Fruit fly (Drosophila melanogaster): ENCODE results near the gene CG16711.
A peak's percentile ranks its signal among the peaks of the same experiment; 100 is the strongest.

The CG16711 gene

DNA sequence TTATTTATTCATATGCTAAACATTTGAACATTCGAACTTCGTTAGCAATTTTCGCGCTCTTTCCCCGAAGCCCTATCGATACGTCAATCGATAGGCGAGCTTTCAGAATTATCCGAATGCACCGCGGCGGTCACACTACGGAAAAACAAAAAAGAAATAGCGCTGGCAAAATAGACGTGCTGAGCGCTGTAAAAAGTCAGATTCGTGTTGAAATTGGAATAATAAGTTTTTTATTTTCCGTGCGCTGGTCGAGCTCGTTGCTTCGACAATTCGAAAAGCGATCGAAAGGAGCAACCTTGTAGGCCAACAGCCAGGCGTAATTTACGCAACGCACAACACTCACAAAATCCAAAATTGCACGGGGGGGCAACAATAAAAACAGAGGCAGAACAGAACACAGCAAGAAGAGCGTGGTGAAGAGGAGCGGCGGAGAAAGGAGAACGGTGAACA is 5.9 kb upstream of the CG16711 start, which contains the start of gene Ubc4 (continued):
- TF ChIP-seq dm (GFP tag; optimal IDR thresholded peaks at IDR 0.05) (peak; percentile 36), bbx (GFP tag; IDR thresholded peaks at IDR 0.05; ENCODE audit: partially characterized antibody) (peak; percentile 89), Sox102F (GFP tag; optimal IDR thresholded peaks at IDR 0.05) (no peak), Sry-δ (GFP tag; optimal IDR thresholded peaks at IDR 0.05) (peak; percentile 86), CG10543 (GFP tag; optimal IDR thresholded peaks at IDR 0.05) (no peak), Sin3A (optimal IDR thresholded peaks at IDR 0.05) (peak; percentile 18), cas (GFP tag; IDR thresholded peaks at IDR 0.05) (no peak), Opbp (GFP tag; IDR thresholded peaks at IDR 0.05; ENCODE audit: partially characterized antibody) (peak; percentile 81), Ets65A (GFP tag) (peak; percentile 49), Bgb (GFP tag; IDR thresholded peaks at IDR 0.05; ENCODE audit: partially characterized antibody) (peak; percentile 93), lbe (GFP tag; optimal IDR thresholded peaks at IDR 0.05) (no peak), pros (GFP tag; optimal IDR thresholded peaks at IDR 0.05) (no peak), Myb (GFP tag; optimal IDR thresholded peaks at IDR 0.05) (peak; percentile 92), Scr (GFP tag; IDR thresholded peaks at IDR 0.05; ENCODE audit: partially characterized antibody) (peak; percentile 81), CG34376 (GFP tag; optimal IDR thresholded peaks at IDR 0.05) (peak; percentile 3), CG4617 (GFP tag; optimal IDR thresholded peaks at IDR 0.05; ENCODE audit: borderline replicate concordance) (peak; percentile 81), CG7928 (GFP tag; optimal IDR thresholded peaks at IDR 0.05) (no peak), H2.0 (GFP tag; IDR thresholded peaks at IDR 0.05) (no peak), Antp (GFP tag; optimal IDR thresholded peaks at IDR 0.05) (peak; percentile 25), fd102C (GFP tag; optimal IDR thresholded peaks at IDR 0.05) (no peak), CG9797 (GFP tag; optimal IDR thresholded peaks at IDR 0.05) (peak; percentile 69), YL-1 (GFP tag; optimal IDR thresholded peaks at IDR 0.05) (peak; percentile 65), Aef1 (GFP tag; IDR thresholded peaks at IDR 0.05) (0 out of 3 replicates have a peak, but pooled peaks have one; percentile 23), Neu2 (GFP tag; optimal IDR thresholded peaks at IDR 0.05; ENCODE audit: borderline replicate concordance) (no peak), nom (GFP tag; optimal IDR thresholded peaks at IDR 0.05) (peak; percentile 52), CG14710 (tag; optimal IDR thresholded peaks at IDR 0.05) (peak; percentile 12), CG2712 (tag; optimal IDR thresholded peaks at IDR 0.05) (peak; percentile 15), Nf-YA (GFP tag; IDR thresholded peaks at IDR 0.05) (no peak), CG2889 (GFP tag; IDR thresholded peaks at IDR 0.05) (no peak), CG6791 (GFP tag; IDR thresholded peaks at IDR 0.05; ENCODE audit: partially characterized antibody) (peak; percentile 84), Dll (GFP tag; IDR thresholded peaks at IDR 0.05; ENCODE audit: partially characterized antibody) (peak; percentile 87), so (GFP tag; IDR thresholded peaks at IDR 0.05) (no peak), Adf1 (GFP tag; IDR thresholded peaks at IDR 0.05) (peak; percentile 25; the same call in 1 of the 2 replicates), CHES-1-like (GFP tag; optimal IDR thresholded peaks at IDR 0.05) (peak; percentile 11), mam (GFP tag; optimal IDR thresholded peaks at IDR 0.05) (peak; percentile 26), Dref (GFP tag; IDR thresholded peaks at IDR 0.05) (peak; percentile 93), gro (GFP tag; optimal IDR thresholded peaks at IDR 0.05) (peak; percentile 42), Hr39 (optimal IDR thresholded peaks at IDR 0.05) (no peak), hbn (GFP tag; IDR thresholded peaks at IDR 0.05; ENCODE audit: partially characterized antibody) (peak; percentile 81), Xbp1 (GFP tag; optimal IDR thresholded peaks at IDR 0.05) (peak; percentile 5), CG15514 (GFP tag; optimal IDR thresholded peaks at IDR 0.05) (peak; percentile 53), Pdp1 (GFP tag; optimal IDR thresholded peaks at IDR 0.05) (peak in 1 of 2 experiments; percentile 72), ftz-f1 (GFP tag; optimal IDR thresholded peaks at IDR 0.05) (no peak), CG9817 (tag; optimal IDR thresholded peaks at IDR 0.05) (no peak), insv (GFP tag; optimal IDR thresholded peaks at IDR 0.05) (no peak), CG7987 (GFP tag; optimal IDR thresholded peaks at IDR 0.05) (peak; percentile 3), Dp (GFP tag; optimal IDR thresholded peaks at IDR 0.05) (peak; percentile 97), hb (GFP tag; IDR thresholded peaks at IDR 0.05; ENCODE audit: partially characterized antibody) (peak; percentile 76), chm (GFP tag; IDR thresholded peaks at IDR 0.05) (no peak), CTCF (GFP tag; optimal IDR thresholded peaks at IDR 0.05) (peak; percentile 75), fd3F (GFP tag; optimal IDR thresholded peaks at IDR 0.05) (no peak)

Data from whole organism, embryonic.